Worm (Caenorhabditis elegans): ENCODE results near the gene K09G1.2.

K09G1.2 gene

DNA sequence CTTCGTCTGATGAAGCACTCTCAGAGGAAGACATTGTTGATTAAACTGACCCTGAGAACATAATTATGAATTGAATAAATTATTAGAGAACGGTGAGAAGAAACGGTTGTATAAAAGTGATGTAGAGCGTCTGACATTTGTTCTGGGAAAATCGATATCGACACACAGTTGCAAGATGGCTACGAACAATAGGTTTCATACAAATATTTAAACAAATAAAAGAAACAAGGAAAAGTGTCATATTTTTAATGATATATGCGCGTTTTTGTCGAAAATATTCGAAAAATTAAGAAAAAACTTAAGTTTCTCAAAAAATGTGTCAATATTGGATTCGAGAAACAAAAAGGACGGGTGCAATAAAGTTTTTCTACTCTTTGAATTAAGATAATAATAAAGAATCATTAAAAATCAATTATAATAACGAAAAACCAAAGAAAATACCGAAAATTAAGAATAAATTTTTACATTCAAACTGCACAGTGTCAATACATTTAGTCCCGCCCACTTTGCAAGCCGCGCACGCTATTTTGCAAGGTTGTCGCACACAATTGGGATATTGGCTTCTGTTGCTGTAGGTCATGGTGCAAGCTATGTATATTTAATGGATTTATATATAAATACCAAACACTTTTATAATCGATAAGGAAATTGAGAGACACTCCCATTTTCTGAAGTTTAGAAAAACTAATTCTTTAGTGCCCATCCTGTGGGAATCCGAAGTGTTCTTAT is 7.7 kb upstream of the K09G1.2 start, which contains the start of gene rtfo-1 (continued):
- TF ChIP-seq nhr-43 (tag; optimal IDR thresholded peaks at IDR 0.05; ENCODE audit: poor library complexity, severe bottlenecking) = peak; percentile 45
- no peak for TF ChIP-seq ceh-28 (tag; optimal IDR thresholded peaks at IDR 0.05)
- no peak for TF ChIP-seq unc-62 (GFP tag; optimal IDR thresholded peaks at IDR 0.05)

ce11 chrV:9583323-9583644 is 7.1 kb upstream of the K09G1.2 start, which contains the start of gene K09G1.1:
TSS of gene K09G1.1 (plus strand) at chrV:9583545.
- no peak for TF ChIP-seq unc-39 (tag; optimal IDR thresholded peaks at IDR 0.05)
- no peak for TF ChIP-seq nhr-23 (tag; optimal IDR thresholded peaks at IDR 0.05)
- TF ChIP-seq elt-3 (tag; optimal IDR thresholded peaks at IDR 0.05) = no peak
- TF ChIP-seq egl-27 (tag; optimal IDR thresholded peaks at IDR 0.05) = no peak
- TF ChIP-seq mml-1 (tag; optimal IDR thresholded peaks at IDR 0.05) = no peak
- no peak for TF ChIP-seq nhr-25 (tag; optimal IDR thresholded peaks at IDR 0.05)
- TF ChIP-seq lsy-12 (tag; optimal IDR thresholded peaks at IDR 0.05) = no peak

- TF ChIP-seq pqm-1 (tag; optimal IDR thresholded peaks at IDR 0.05) (no peak), nhr-11 (tag; optimal IDR thresholded peaks at IDR 0.05) (no peak), R02D3.7 (tag; optimal IDR thresholded peaks at IDR 0.05) (no peak), nhr-23 (tag; optimal IDR thresholded peaks at IDR 0.05) (no peak)
Measured at ce11 chrV:9584263-9584662, 6.2 kb upstream of the K09G1.2 start.

- TF ChIP-seq lin-15B (tag; optimal IDR thresholded peaks at IDR 0.05) = no peak
- TF ChIP-seq sea-2 (GFP tag; optimal IDR thresholded peaks at IDR 0.05) = no peak
- no peak for TF ChIP-seq lsy-12 (tag; optimal IDR thresholded peaks at IDR 0.05)
- no peak for TF ChIP-seq ama-1 (optimal IDR thresholded peaks at IDR 0.05)
- TF ChIP-seq nhr-23 (tag; optimal IDR thresholded peaks at IDR 0.05) = no peak
- no peak for TF ChIP-seq lin-39 (tag; optimal IDR thresholded peaks at IDR 0.05)
- no peak for TF ChIP-seq ztf-11 (tag; optimal IDR thresholded peaks at IDR 0.05)
- TF ChIP-seq nhr-28 (tag; optimal IDR thresholded peaks at IDR 0.05) = no peak
- TF ChIP-seq nhr-77 (tag; optimal IDR thresholded peaks at IDR 0.05) = no peak
- no peak for TF ChIP-seq fkh-2 (tag; optimal IDR thresholded peaks at IDR 0.05)
- no peak for TF ChIP-seq ceh-16 (tag; optimal IDR thresholded peaks at IDR 0.05)
Measured at ce11 chrV:9587619-9588018, 2.8 kb upstream of the K09G1.2 start.

DNA sequence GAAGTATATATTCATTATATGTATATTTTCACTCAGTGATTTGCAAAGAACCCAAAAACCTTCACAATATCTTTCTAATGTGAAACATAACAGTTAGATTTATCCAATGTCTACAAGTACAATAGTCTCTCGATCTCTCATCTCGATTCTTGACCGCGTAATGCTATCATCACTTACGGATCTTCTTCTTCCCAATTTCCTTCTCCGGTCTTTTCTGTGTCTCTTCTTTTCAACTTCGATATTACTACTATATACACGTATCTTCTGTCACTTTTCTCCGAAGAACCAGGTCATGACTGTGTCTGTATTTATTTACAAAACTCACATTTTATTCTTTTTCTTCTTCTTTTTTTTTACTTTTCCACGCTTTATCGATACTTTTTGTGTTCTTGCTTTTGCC is 1.8 kb upstream of the K09G1.2 start:
- TF ChIP-seq nhr-23 (tag; optimal IDR thresholded peaks at IDR 0.05) = peak; percentile 54
- peak; percentile 13 for TF ChIP-seq nhr-43 (tag; optimal IDR thresholded peaks at IDR 0.05; ENCODE audit: poor library complexity, severe bottlenecking)
- no peak for TF ChIP-seq ama-1 (optimal IDR thresholded peaks at IDR 0.05)
- TF ChIP-seq fkh-2 (tag; optimal IDR thresholded peaks at IDR 0.05) = no peak
- no peak for TF ChIP-seq ceh-82 (tag; optimal IDR thresholded peaks at IDR 0.05)
- TF ChIP-seq elt-1 (tag; optimal IDR thresholded peaks at IDR 0.05) = no peak

DNA sequence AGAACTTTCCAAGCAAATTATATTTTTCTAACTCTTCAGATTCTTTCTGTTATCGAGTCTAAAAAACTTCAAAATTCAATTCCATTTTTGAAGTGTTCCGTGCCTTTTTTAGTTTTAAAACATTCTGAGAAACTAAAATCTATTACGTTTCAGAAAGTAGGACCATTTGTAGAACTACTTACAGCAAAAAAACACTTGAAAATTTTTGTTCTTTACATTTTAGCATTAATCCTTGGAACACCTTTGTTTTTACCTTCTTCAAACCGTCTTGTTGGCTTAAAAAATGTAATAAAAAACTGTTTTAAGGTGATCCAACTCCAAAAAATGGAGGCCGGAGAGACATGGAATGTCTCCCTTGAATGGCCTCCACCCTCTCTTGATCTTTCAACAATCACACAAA is 17.8 kb downstream of the K09G1.2 start, which contains the start of gene dop-2:
Gene dop-2, plus strand, starts transcription at position 301 of the 400 bp plus-strand sequence.
- TF ChIP-seq ZK546.5 (tag; optimal IDR thresholded peaks at IDR 0.05) (no peak), ama-1 (optimal IDR thresholded peaks at IDR 0.05) (no peak), zag-1 (tag; optimal IDR thresholded peaks at IDR 0.05) (no peak), egl-27 (tag; optimal IDR thresholded peaks at IDR 0.05) (no peak)

DNA sequence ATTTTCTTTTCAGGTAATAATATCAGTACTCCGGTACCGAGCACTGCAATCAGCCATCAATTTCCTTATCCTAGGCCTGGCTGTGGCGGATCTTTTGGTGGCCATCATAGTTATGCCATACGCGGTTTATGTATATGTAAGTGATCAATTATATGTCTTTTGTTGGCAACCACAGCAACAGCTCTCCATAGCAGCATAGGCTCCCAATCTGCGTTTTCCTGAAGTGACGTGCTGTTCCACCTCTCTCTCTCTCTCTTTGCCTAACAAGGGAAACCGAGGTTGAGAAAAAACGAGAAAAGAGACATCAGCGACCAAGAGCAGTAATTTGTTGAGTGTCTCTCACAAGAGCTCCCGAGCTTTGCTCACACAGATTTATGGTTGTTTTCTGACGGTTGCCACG is 18.8 kb downstream of the K09G1.2 start:
- TF ChIP-seq nhr-76 (tag; optimal IDR thresholded peaks at IDR 0.05) = no peak
- TF ChIP-seq unc-62 (GFP tag; optimal IDR thresholded peaks at IDR 0.05) = no peak
- TF ChIP-seq nhr-23 (tag; optimal IDR thresholded peaks at IDR 0.05) = no peak
- no peak for TF ChIP-seq elt-1 (tag; optimal IDR thresholded peaks at IDR 0.05)
- no peak for TF ChIP-seq fkh-10 (GFP tag; optimal IDR thresholded peaks at IDR 0.05)

ce11 chrV:9615725-9616124 is 25.3 kb downstream of the K09G1.2 start, which contains the start of gene pqn-63:
TSS of gene pqn-63 (plus strand) at chrV:9616031.
- TF ChIP-seq pha-4 (tag; optimal IDR thresholded peaks at IDR 0.05) = peak; percentile 42
- no peak for TF ChIP-seq ztf-4 (tag; optimal IDR thresholded peaks at IDR 0.05)
- no peak for TF ChIP-seq ztf-11 (tag; optimal IDR thresholded peaks at IDR 0.05)
- no peak for TF ChIP-seq snpc-4 (tag; optimal IDR thresholded peaks at IDR 0.05)
- TF ChIP-seq hmg-11 (tag; optimal IDR thresholded peaks at IDR 0.05) = no peak

Data from whole organism, L3 larva.